Worm (Caenorhabditis elegans) whole organism, early embryonic: ENCODE measurements around the gene K10B4.3.

Source experiments
- B0310.2 ChIP-seq: sonication (generic microtip); optimal IDR thresholded peaks from 2 replicates; lab custom pipeline; 2016; ENCODE audit warnings: mild to moderate bottlenecking, missing genetic modification characterization, missing compliant biosample characterization
- ama-1 ChIP-seq: fragments of 150-350 bp; optimal IDR thresholded peaks from 2 replicates; lab custom pipeline; 2014
- ceh-13 ChIP-seq: fragments of 200-800 bp; sonication (Bioruptor generic); optimal IDR thresholded peaks from 2 replicates; lab custom pipeline; 2018; ENCODE audit warnings: mild to moderate bottlenecking, missing genetic modification characterization, missing compliant biosample characterization
- ets-7 ChIP-seq: sonication (generic microtip); optimal IDR thresholded peaks from 2 replicates; lab custom pipeline; 2016; ENCODE audit warnings: missing genotype, missing genetic modification characterization, missing compliant biosample characterization
- flt-1 ChIP-seq: fragments of 200-800 bp; sonication (Bioruptor generic); IDR thresholded peaks from 2 replicates; pipeline ENCODE4 v1.3.6; 2022; ENCODE audit warnings: missing genetic modification characterization, missing compliant biosample characterization
- hmg-4 ChIP-seq: fragments of 200-800 bp; sonication (Bioruptor generic); optimal IDR thresholded peaks from 2 replicates; lab custom pipeline; 2018; ENCODE audit warnings: mild to moderate bottlenecking, missing genetic modification characterization, missing compliant biosample characterization
- hnd-1 ChIP-seq: sonication (generic microtip); optimal IDR thresholded peaks from 2 replicates; lab custom pipeline; 2016; ENCODE audit warnings: missing genetic modification characterization, missing compliant biosample characterization
- pes-1 ChIP-seq: fragments of 200-800 bp; sonication (Bioruptor generic); IDR thresholded peaks from 2 replicates; pipeline ENCODE4 v1.3.6; 2022; ENCODE audit warnings: missing genetic modification reagents, missing genetic modification characterization, missing compliant biosample characterization
- scrt-1 ChIP-seq: fragments of 200-800 bp; sonication (Bioruptor generic); IDR thresholded peaks from 2 replicates; pipeline ENCODE4 v1.3.6; 2022; ENCODE audit warnings: missing genetic modification characterization, missing compliant biosample characterization
- sea-1 ChIP-seq: fragments of 200-800 bp; sonication (Bioruptor generic); conservative IDR thresholded peaks from 2 replicates; pipeline ENCODE4 v1.3.6; 2022; ENCODE audit warnings: missing genetic modification characterization, missing compliant biosample characterization
- tbx-11 ChIP-seq: fragments of 200-800 bp; sonication (Bioruptor generic); IDR thresholded peaks from 2 replicates; pipeline ENCODE4 v1.3.6; 2022; ENCODE audit warnings: missing genetic modification characterization, missing compliant biosample characterization
- tbx-37 ChIP-seq: fragments of 200-800 bp; sonication (Bioruptor generic); conservative IDR thresholded peaks from 2 replicates; pipeline ENCODE4 v1.3.6; 2022; ENCODE audit warnings: missing genetic modification reagents, missing genetic modification characterization, missing compliant biosample characterization
- tra-4 ChIP-seq: sonication (generic microtip); optimal IDR thresholded peaks from 2 replicates; lab custom pipeline; 2017; ENCODE audit warnings: missing genetic modification characterization, missing compliant biosample characterization

DNA sequence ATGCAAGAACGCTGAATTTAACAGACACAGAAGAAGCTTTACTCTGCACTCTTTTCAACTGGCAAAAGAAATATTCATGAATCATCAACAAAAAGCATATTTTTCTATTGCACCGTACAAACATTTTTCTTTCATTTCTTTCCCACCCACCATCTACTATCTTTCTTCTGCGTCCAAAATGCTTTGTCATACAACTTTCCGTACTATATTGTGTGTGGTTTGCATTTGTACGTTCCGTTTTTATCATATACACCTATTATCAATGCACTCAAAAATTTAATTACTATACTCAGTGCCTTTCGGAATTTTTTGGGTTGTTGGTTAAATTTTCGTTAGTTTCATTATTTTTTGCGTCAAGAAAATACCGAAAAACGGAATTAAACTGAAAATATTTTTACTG lies 53.4 kb downstream of the K10B4.3 start:
- TF ChIP-seq B0310.2 (tag; lab: Kevin White, UChicago): no peak
- no peak for TF ChIP-seq flt-1
- TF ChIP-seq ama-1: no peak
- TF ChIP-seq ceh-13 (GFP tag; lab: Kevin White, UChicago): no peak
- no peak for TF ChIP-seq scrt-1 (GFP tag; lab: Robert Waterston, UW)
- TF ChIP-seq sea-1: no peak
- no peak for TF ChIP-seq tbx-37 (GFP tag; lab: Robert Waterston, UW)
- TF ChIP-seq ets-7 (tag; lab: Kevin White, UChicago): no peak
- no peak for TF ChIP-seq hnd-1 (tag; lab: Kevin White, UChicago)
- TF ChIP-seq hmg-4 (GFP tag; lab: Kevin White, UChicago): no peak
- TF ChIP-seq pes-1: no peak
- TF ChIP-seq tbx-11: no peak
- TF ChIP-seq tra-4 (tag; lab: Kevin White, UChicago): no peak
